Worm (Caenorhabditis elegans) whole organism, midembryonic: ENCODE measurements around the gene Y51A2B.2.

Source experiments
- T22C8.4 ChIP-seq: fragments of 200-800 bp; sonication (Bioruptor generic); IDR thresholded peaks from 2 replicates; pipeline ENCODE4 v1.3.6; 2022; ENCODE audit warnings: missing genetic modification characterization, missing compliant biosample characterization
- cog-1 ChIP-seq: sonication (generic microtip); optimal IDR thresholded peaks from 2 replicates; lab custom pipeline; 2016; ENCODE audit warnings: missing genetic modification characterization, missing compliant biosample characterization
- flt-1 ChIP-seq: fragments of 200-800 bp; sonication (Bioruptor generic); IDR thresholded peaks from 2 replicates; pipeline ENCODE4 v1.3.6; 2022; ENCODE audit warnings: missing genetic modification characterization, missing compliant biosample characterization
- med-1 ChIP-seq: sonication (generic microtip); optimal IDR thresholded peaks from 2 replicates; lab custom pipeline; 2017; ENCODE audit warnings: missing genetic modification characterization, mild to moderate bottlenecking, missing compliant biosample characterization, antibody characterized with exemption, missing genetic modification reagents; ENCODE audit not compliant: insufficient read depth
- ref-1 ChIP-seq: fragments of 200-800 bp; sonication (Bioruptor generic); conservative IDR thresholded peaks from 2 replicates; pipeline ENCODE4 v1.3.6; 2022; ENCODE audit warnings: missing genetic modification reagents, missing genetic modification characterization, missing compliant biosample characterization
- ztf-23 ChIP-seq: fragments of 200-800 bp; sonication (Bioruptor generic); IDR thresholded peaks from 2 replicates; pipeline ENCODE4 v1.3.6; 2022; ENCODE audit warnings: missing genetic modification reagents, missing genetic modification characterization, missing compliant biosample characterization
- ztf-29 ChIP-seq: fragments of 200-800 bp; sonication (Bioruptor generic); IDR thresholded peaks from 2 replicates; pipeline ENCODE4 v1.3.6; 2022; ENCODE audit warnings: missing genetic modification reagents, missing genetic modification characterization, missing compliant biosample characterization

- TF ChIP-seq flt-1 (GFP tag; lab: Robert Waterston, UW) (no peak), T22C8.4 (GFP tag; lab: Robert Waterston, UW) (no peak), ztf-29 (no peak), ref-1 (GFP tag; lab: Robert Waterston, UW) (no peak), cog-1 (tag; lab: Kevin White, UChicago) (no peak), ztf-23 (GFP tag; lab: Robert Waterston, UW) (no peak), med-1 (GFP tag; lab: Kevin White, UChicago) (no peak)
These were observed 28.2 kb upstream of the Y51A2B.2 start for ce11 chrV:18346080-18346479.
